Worm (Caenorhabditis elegans): Measurements from ENCODE around the gene T03E6.9.

Gene T03E6.9

ce11 chrV:16593792-16594059, 6.8 kb downstream of the T03E6.9 start:
- TF ChIP-seq pes-1 (GFP tag; IDR thresholded peaks at IDR 0.05) (no peak), ama-1 (optimal IDR thresholded peaks at IDR 0.05) (no peak), F13C5.2 (tag; optimal IDR thresholded peaks at IDR 0.05) (no peak), ceh-13 (GFP tag; optimal IDR thresholded peaks at IDR 0.05) (no peak), ceh-36 (tag; optimal IDR thresholded peaks at IDR 0.05) (no peak), hmbx-1 (tag; optimal IDR thresholded peaks at IDR 0.05) (no peak), B0310.2 (tag; optimal IDR thresholded peaks at IDR 0.05) (no peak), aly-1 (tag; optimal IDR thresholded peaks at IDR 0.05) (no peak), scrt-1 (GFP tag; IDR thresholded peaks at IDR 0.05) (no peak), sea-1 (GFP tag; conservative IDR thresholded peaks at IDR 0.05) (no peak), ets-7 (tag; optimal IDR thresholded peaks at IDR 0.05) (no peak), flt-1 (GFP tag; IDR thresholded peaks at IDR 0.05) (no peak), tra-4 (tag; optimal IDR thresholded peaks at IDR 0.05) (no peak), tbx-37 (GFP tag; conservative IDR thresholded peaks at IDR 0.05) (no peak), tbx-11 (GFP tag; IDR thresholded peaks at IDR 0.05) (no peak)

DNA sequence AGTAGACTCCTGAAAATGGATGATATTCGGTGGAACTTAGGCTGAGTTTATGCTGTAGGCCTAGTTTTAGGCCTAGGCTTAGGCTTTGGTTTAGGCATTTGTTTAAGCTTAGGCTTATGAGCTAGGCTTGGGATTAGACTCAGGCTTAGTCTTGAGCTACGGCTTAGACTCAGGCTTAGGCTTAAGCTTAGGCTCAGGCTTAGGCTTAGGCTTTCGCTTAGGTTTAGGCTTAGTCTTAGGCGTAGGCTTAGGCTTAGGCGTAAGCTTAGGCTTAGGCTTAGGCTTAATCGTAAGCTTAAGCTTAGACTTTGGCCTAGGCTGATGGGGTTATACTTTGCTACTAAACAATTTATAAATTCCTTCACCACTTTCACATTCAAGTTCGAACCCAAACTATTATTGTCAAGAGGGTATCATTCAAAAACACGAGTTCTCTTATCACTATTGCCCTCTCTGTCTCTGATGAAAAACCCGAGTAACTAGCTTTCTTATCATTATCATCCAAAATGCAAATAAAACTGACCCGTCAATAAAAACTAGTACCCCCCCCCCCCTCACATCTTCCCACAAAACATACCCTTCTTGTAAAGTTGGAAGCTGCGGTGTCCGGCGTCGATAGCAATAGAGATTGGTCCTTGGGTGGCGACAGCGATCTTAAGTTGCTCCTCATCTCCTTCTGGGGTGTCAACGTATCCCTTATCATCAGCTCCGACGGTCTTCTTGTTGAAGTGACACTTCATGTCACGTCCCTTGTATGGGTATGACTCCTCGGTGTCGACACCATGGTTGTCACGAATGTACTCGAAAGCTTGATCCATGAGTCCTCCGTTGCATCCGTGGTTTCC, 7.4 kb downstream of the T03E6.9 start:
- TF ChIP-seq scrt-1 (GFP tag; IDR thresholded peaks at IDR 0.05): no peak
- TF ChIP-seq ceh-36 (tag; optimal IDR thresholded peaks at IDR 0.05): peak; percentile 88

- peak; percentile 45 for TF ChIP-seq ets-7 (tag; optimal IDR thresholded peaks at IDR 0.05)
- TF ChIP-seq tra-4 (tag; optimal IDR thresholded peaks at IDR 0.05): peak; percentile 41
- TF ChIP-seq hmg-4 (GFP tag; optimal IDR thresholded peaks at IDR 0.05): peak; percentile 67
- peak; percentile 76 for TF ChIP-seq flt-1 (GFP tag; IDR thresholded peaks at IDR 0.05)
- peak; percentile 80 for TF ChIP-seq pes-1 (GFP tag; IDR thresholded peaks at IDR 0.05)
- TF ChIP-seq tbx-11 (GFP tag; IDR thresholded peaks at IDR 0.05): peak; percentile 65
- TF ChIP-seq B0310.2 (tag; optimal IDR thresholded peaks at IDR 0.05): peak; percentile 56
- 0 out of 2 replicates have a peak, but pooled peaks have one; percentile 43 for TF ChIP-seq tbx-37 (GFP tag; conservative IDR thresholded peaks at IDR 0.05)
- TF ChIP-seq aly-1 (tag; optimal IDR thresholded peaks at IDR 0.05): peak; percentile 61
- TF ChIP-seq F13C5.2 (tag; optimal IDR thresholded peaks at IDR 0.05): peak; percentile 71
- TF ChIP-seq hnd-1 (tag; optimal IDR thresholded peaks at IDR 0.05): peak; percentile 31
- peak; percentile 11 for TF ChIP-seq ceh-13 (GFP tag; optimal IDR thresholded peaks at IDR 0.05)
- TF ChIP-seq scrt-1 (GFP tag; IDR thresholded peaks at IDR 0.05): peak; percentile 79
- no peak for TF ChIP-seq ama-1 (optimal IDR thresholded peaks at IDR 0.05)
- TF ChIP-seq hmbx-1 (tag; optimal IDR thresholded peaks at IDR 0.05): peak; percentile 8
- peak; percentile 38 for TF ChIP-seq ceh-36 (tag; optimal IDR thresholded peaks at IDR 0.05)
- TF ChIP-seq sea-1 (GFP tag; conservative IDR thresholded peaks at IDR 0.05): peak; percentile 59; the same call in 1 of the 2 replicates
Measured at ce11 chrV:16591992-16592798, 8.3 kb downstream of the T03E6.9 start, which contains the start of gene srh-269. Gene srh-269, minus strand, starts transcription at chrV:16592042.

DNA sequence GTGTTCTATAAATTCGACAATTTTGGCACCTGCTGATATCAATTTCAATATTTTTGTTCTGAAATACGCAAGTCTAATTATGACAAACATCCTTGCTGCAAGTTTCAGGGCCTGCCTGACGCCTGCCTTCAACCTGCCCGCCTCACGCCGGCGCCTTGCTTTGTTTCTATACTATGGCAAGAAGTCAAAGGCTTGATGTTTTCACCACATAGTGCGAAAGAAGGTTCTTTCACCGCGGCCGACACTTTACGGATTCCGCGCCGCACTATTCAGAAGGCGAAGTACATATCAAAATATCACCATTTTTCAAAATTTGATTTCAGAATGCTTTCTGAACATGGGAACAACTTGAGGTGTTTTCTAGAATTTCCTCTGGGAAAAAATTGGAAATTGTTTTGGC, 11.0 kb downstream of the T03E6.9 start:
- TF ChIP-seq flt-1 (GFP tag; IDR thresholded peaks at IDR 0.05) (no peak), ceh-13 (GFP tag; optimal IDR thresholded peaks at IDR 0.05) (no peak), F13C5.2 (tag; optimal IDR thresholded peaks at IDR 0.05) (no peak), tra-4 (tag; optimal IDR thresholded peaks at IDR 0.05) (no peak), tbx-37 (GFP tag; conservative IDR thresholded peaks at IDR 0.05) (no peak), pes-1 (GFP tag; IDR thresholded peaks at IDR 0.05) (no peak), ets-7 (tag; optimal IDR thresholded peaks at IDR 0.05) (no peak), B0310.2 (tag; optimal IDR thresholded peaks at IDR 0.05) (no peak), ceh-36 (tag; optimal IDR thresholded peaks at IDR 0.05) (no peak), aly-1 (tag; optimal IDR thresholded peaks at IDR 0.05) (no peak), scrt-1 (GFP tag; IDR thresholded peaks at IDR 0.05) (no peak), ama-1 (optimal IDR thresholded peaks at IDR 0.05) (no peak), tbx-11 (GFP tag; IDR thresholded peaks at IDR 0.05) (no peak)

ce11 chrV:16588428-16588827, 12.1 kb downstream of the T03E6.9 start, which contains the start of gene srw-73:
Gene srw-73, minus strand, starts transcription at chrV:16588528.
- no peak for TF ChIP-seq tra-4 (tag; optimal IDR thresholded peaks at IDR 0.05)
- no peak for TF ChIP-seq tbx-37 (GFP tag; conservative IDR thresholded peaks at IDR 0.05)
- TF ChIP-seq ama-1 (optimal IDR thresholded peaks at IDR 0.05): no peak
- no peak for TF ChIP-seq ets-7 (tag; optimal IDR thresholded peaks at IDR 0.05)
- TF ChIP-seq tbx-11 (GFP tag; IDR thresholded peaks at IDR 0.05): no peak
- no peak for TF ChIP-seq pes-1 (GFP tag; IDR thresholded peaks at IDR 0.05)
- TF ChIP-seq scrt-1 (GFP tag; IDR thresholded peaks at IDR 0.05): no peak
- no peak for TF ChIP-seq ceh-13 (GFP tag; optimal IDR thresholded peaks at IDR 0.05)
- TF ChIP-seq hmg-4 (GFP tag; optimal IDR thresholded peaks at IDR 0.05): no peak
- TF ChIP-seq flt-1 (GFP tag; IDR thresholded peaks at IDR 0.05): no peak
- TF ChIP-seq hmbx-1 (tag; optimal IDR thresholded peaks at IDR 0.05): no peak
- TF ChIP-seq ceh-36 (tag; optimal IDR thresholded peaks at IDR 0.05): no peak
- no peak for TF ChIP-seq B0310.2 (tag; optimal IDR thresholded peaks at IDR 0.05)
- no peak for TF ChIP-seq sea-1 (GFP tag; conservative IDR thresholded peaks at IDR 0.05)
- no peak for TF ChIP-seq hnd-1 (tag; optimal IDR thresholded peaks at IDR 0.05)
- TF ChIP-seq F13C5.2 (tag; optimal IDR thresholded peaks at IDR 0.05): no peak
- TF ChIP-seq aly-1 (tag; optimal IDR thresholded peaks at IDR 0.05): no peak

DNA sequence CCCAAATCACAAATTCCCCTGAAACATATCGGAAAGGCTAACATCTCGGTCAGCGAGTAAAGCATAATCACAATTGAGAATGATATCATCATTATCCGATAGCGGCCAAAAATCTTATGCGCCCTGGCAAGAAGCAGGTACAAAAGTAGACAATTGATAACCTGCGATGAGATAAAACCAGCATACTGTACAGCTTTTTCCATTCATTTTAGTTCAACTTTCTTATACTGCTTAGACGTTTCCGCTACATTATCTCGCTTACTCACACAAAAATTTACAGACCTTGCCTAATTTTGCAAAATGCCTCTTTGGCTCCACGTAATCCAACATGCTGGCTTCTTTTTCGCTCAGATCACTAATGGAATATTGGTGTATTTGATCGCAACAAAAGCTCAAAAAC, 17.6 kb downstream of the T03E6.9 start, which contains the start of gene str-150:
Gene str-150, plus strand, starts transcription at position 301 of the 400 bp plus-strand sequence.
- TF ChIP-seq ceh-13 (GFP tag; optimal IDR thresholded peaks at IDR 0.05) (no peak), hnd-1 (tag; optimal IDR thresholded peaks at IDR 0.05) (no peak), flt-1 (GFP tag; IDR thresholded peaks at IDR 0.05) (no peak)

- TF ChIP-seq scrt-1 (GFP tag; IDR thresholded peaks at IDR 0.05) (no peak), tbx-11 (GFP tag; IDR thresholded peaks at IDR 0.05) (no peak), sea-1 (GFP tag; conservative IDR thresholded peaks at IDR 0.05) (no peak), ama-1 (optimal IDR thresholded peaks at IDR 0.05) (no peak), tbx-37 (GFP tag; conservative IDR thresholded peaks at IDR 0.05) (no peak), aly-1 (tag; optimal IDR thresholded peaks at IDR 0.05) (no peak), tra-4 (tag; optimal IDR thresholded peaks at IDR 0.05) (no peak), ceh-13 (GFP tag; optimal IDR thresholded peaks at IDR 0.05) (no peak), F13C5.2 (tag; optimal IDR thresholded peaks at IDR 0.05) (no peak), hmg-4 (GFP tag; optimal IDR thresholded peaks at IDR 0.05) (no peak), hmbx-1 (tag; optimal IDR thresholded peaks at IDR 0.05) (no peak)
Measured at ce11 chrV:16581061-16581460, 19.5 kb downstream of the T03E6.9 start.
